Worm (Caenorhabditis elegans): ENCODE measurements around the gene cat-2.

The cat-2 gene

DNA sequence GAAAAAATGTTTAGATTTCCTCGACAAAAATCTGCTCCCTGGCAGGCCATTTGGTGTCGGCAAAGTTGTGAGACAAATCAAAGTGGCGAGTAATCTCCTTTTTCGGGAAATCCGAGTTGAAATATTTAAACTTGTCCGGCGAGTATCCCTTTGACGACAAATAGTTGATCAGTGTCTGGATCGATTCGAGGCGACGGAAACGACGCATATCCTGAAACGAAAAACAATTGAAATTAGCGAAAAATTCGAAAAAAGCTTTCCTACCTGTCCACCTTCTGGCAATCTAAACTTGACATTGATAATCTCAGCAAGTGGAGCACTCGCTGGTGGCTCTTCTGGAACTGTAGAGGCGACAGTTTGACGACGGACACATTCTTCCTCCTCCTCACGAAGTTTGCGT lies 40.3 kb upstream of the cat-2 start:
- TF ChIP-seq Y67H2A.10 (GFP tag; conservative IDR thresholded peaks at IDR 0.05), result no peak
- TF ChIP-seq hmg-20 (GFP tag; IDR thresholded peaks at IDR 0.05), result no peak
- no peak for TF ChIP-seq T26A5.8 (tag; optimal IDR thresholded peaks at IDR 0.05)
- TF ChIP-seq athp-1 (tag; optimal IDR thresholded peaks at IDR 0.05), result no peak
- TF ChIP-seq let-526 (GFP tag; IDR thresholded peaks at IDR 0.05), result no peak
- no peak for TF ChIP-seq ztf-22 (GFP tag; optimal IDR thresholded peaks at IDR 0.05)
- TF ChIP-seq attf-3 (GFP tag; conservative IDR thresholded peaks at IDR 0.05), result no peak
- TF ChIP-seq F55B11.4 (tag; optimal IDR thresholded peaks at IDR 0.05; ENCODE audit: borderline replicate concordance, insufficient read depth), result no peak
- TF ChIP-seq F37B4.10 (GFP tag; IDR thresholded peaks at IDR 0.05), result no peak
- no peak for TF ChIP-seq K12H6.12 (tag; optimal IDR thresholded peaks at IDR 0.05)
- TF ChIP-seq nfyb-1 (GFP tag; IDR thresholded peaks at IDR 0.05), result no peak
- no peak for TF ChIP-seq atf-7 (tag; optimal IDR thresholded peaks at IDR 0.05)
- no peak for TF ChIP-seq snpc-1.3 (tag; optimal IDR thresholded peaks at IDR 0.05; ENCODE audit: insufficient read depth)
- TF ChIP-seq ceh-79 (tag; optimal IDR thresholded peaks at IDR 0.05), result no peak
- TF ChIP-seq zim-3 (tag; optimal IDR thresholded peaks at IDR 0.05), result no peak
- no peak for TF ChIP-seq lin-40 (tag; optimal IDR thresholded peaks at IDR 0.05)
- TF ChIP-seq Y95B8A.8 (GFP tag; IDR thresholded peaks at IDR 0.05), result no peak
- TF ChIP-seq repo-1 (tag; optimal IDR thresholded peaks at IDR 0.05), result no peak
- TF ChIP-seq Y53G8AR.9 (GFP tag; conservative IDR thresholded peaks at IDR 0.05), result no peak
- TF ChIP-seq rec-8 (tag; optimal IDR thresholded peaks at IDR 0.05), result no peak

DNA sequence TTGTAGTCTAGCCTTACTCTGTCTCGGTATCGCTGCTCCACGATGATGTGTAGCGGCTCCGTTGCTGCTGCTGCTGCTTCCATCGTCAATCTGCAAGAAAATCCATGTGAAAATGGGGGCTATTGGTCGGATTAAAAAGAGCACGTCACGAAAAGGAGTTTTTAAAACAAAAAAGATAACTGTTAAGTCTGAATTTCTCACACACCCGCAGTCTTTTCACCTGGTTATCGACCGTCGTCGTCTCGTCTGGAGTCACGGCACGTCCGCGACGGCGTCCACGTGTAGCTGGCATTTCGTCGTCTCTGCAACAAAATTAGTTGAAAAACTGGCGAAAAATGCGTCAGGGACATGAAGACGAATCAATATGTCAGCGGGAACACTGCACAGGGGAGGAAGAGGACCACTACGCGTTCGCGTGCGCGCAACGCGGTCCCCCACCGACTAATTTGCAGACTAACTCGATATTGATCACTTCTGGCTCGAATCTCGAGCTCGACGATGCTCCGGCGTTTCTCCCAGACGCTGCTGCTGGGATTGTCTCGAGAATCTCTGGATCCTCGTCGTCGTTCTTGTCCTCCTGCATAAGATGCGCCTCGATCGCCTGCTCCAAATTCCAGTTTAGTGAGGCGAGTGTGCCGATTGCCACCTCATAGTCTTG lies 37.6 kb upstream of the cat-2 start:
- TF ChIP-seq zfh-2 (GFP tag; conservative IDR thresholded peaks at IDR 0.05), result peak; percentile 44; the same call in 1 of the 2 replicates
- TF ChIP-seq atf-7 (tag; optimal IDR thresholded peaks at IDR 0.05), result no peak
- no peak for TF ChIP-seq hlh-12 (tag; optimal IDR thresholded peaks at IDR 0.05)
- no peak for TF ChIP-seq snpc-1.1 (tag; optimal IDR thresholded peaks at IDR 0.05; ENCODE audit: insufficient read depth)
- no peak for TF ChIP-seq Y56A3A.18 (GFP tag; IDR thresholded peaks at IDR 0.05)

DNA sequence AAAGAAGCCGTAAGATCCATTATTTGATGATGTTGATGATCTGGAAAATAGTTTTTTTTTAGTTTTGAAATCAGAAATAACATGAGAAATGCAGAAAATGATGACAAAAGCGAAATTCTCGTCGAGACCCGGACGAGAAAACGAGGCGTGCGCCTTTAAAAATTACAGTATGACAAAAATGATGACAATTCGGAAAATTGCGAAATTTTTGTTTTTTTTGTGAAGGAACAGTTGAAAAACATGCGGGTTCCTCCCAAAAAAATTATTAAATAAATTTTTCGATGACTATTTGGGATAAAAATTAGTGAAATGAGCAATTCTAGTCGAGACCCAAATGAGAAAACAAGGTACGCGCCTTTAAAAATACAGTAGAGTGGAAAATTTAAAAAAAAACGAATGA lies 37.0 kb upstream of the cat-2 start, which contains the start of gene ubxn-3:
Gene ubxn-3 (minus strand): TSS at position 66 of the 400 bp plus-strand sequence.
- peak; percentile 47; the same call in 1 of the 2 replicates for TF ChIP-seq madf-6 (GFP tag; IDR thresholded peaks at IDR 0.05)
- TF ChIP-seq lsl-1 (GFP tag; optimal IDR thresholded peaks at IDR 0.05), result peak; percentile 90
- peak; percentile 80 for TF ChIP-seq xnd-1 (tag; optimal IDR thresholded peaks at IDR 0.05)
- TF ChIP-seq madf-8 (GFP tag; conservative IDR thresholded peaks at IDR 0.05), result peak; percentile 45
- TF ChIP-seq F33H1.4 (GFP tag; IDR thresholded peaks at IDR 0.05), result peak; percentile 75
- TF ChIP-seq let-526 (GFP tag; IDR thresholded peaks at IDR 0.05), result no peak
- TF ChIP-seq cebp-1 (GFP tag; IDR thresholded peaks at IDR 0.05), result no peak
- TF ChIP-seq cebp-1 (tag; optimal IDR thresholded peaks at IDR 0.05), result peak; percentile 35
- no peak for TF ChIP-seq attf-6 (GFP tag; IDR thresholded peaks at IDR 0.05)
- TF ChIP-seq D2030.7 (GFP tag; IDR thresholded peaks at IDR 0.05), result peak; percentile 13; the same call in 1 of the 2 replicates

DNA sequence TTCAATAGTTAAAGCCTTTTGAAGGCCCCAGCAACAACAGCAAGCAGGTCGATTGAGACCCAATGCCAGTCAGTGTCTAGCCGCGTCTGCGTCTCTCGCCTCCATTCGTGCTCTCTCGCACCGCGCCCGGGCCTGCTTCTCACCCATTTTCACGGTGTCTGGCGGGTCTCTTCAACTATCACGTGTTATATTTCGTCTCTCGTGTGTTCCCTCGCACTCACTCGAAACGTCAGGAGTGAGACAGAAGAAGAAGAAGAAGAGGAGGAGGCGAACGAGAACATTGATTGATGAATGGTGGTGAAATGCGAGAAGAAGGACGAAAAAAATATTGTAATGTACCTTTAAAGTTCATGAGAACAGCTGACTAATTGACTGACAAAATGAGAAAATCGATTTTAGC lies 36.4 kb upstream of the cat-2 start:
- no peak for TF ChIP-seq madf-6 (GFP tag; IDR thresholded peaks at IDR 0.05)
- no peak for TF ChIP-seq hrde-1 (tag; optimal IDR thresholded peaks at IDR 0.05; ENCODE audit: borderline replicate concordance)
- TF ChIP-seq hmg-1.2 (GFP tag; IDR thresholded peaks at IDR 0.05), result peak; percentile 79; the same call in 1 of the 2 replicates
- TF ChIP-seq snpc-1.1 (tag; optimal IDR thresholded peaks at IDR 0.05; ENCODE audit: insufficient read depth), result no peak
- no peak for TF ChIP-seq sptf-2 (GFP tag; optimal IDR thresholded peaks at IDR 0.05)
- TF ChIP-seq ceh-27 (GFP tag; optimal IDR thresholded peaks at IDR 0.05), result peak; percentile 69
- TF ChIP-seq mxl-1 (tag; optimal IDR thresholded peaks at IDR 0.05), result no peak
- no peak for TF ChIP-seq F39B2.1 (GFP tag; IDR thresholded peaks at IDR 0.05)
- TF ChIP-seq lag-1 (GFP tag; IDR thresholded peaks at IDR 0.05), result no peak
- no peak for TF ChIP-seq snpc-4 (GFP tag; optimal IDR thresholded peaks at IDR 0.05)
- peak in 3 of 4 experiments; percentile 4 to 67 (median 31) for TF ChIP-seq snpc-4 (tag; optimal IDR thresholded peaks at IDR 0.05)
- TF ChIP-seq sdz-38 (tag; optimal IDR thresholded peaks at IDR 0.05), result peak; percentile 11
- peak; percentile 39; the same call in 1 of the 2 replicates for TF ChIP-seq cebp-1 (GFP tag; IDR thresholded peaks at IDR 0.05)
- peak; percentile 84 for TF ChIP-seq cebp-1 (tag; optimal IDR thresholded peaks at IDR 0.05)
- TF ChIP-seq D2030.7 (GFP tag; IDR thresholded peaks at IDR 0.05), result no peak
